Worm (Caenorhabditis elegans) whole organism, young adult: Measurements from ENCODE around the gene nspa-9.

Source experiments
- B0019.2 ChIP-seq: fragments of 200-800 bp; sonication (Bioruptor generic); conservative IDR thresholded peaks from 2 replicates; pipeline ENCODE4 v1.3.6; 2022; ENCODE audit warnings: missing genetic modification reagents, missing genetic modification characterization, missing compliant biosample characterization
- B0035.1 ChIP-seq: sonication (generic microtip); optimal IDR thresholded peaks from 2 replicates; lab custom pipeline; 2016; ENCODE audit warnings: missing genetic modification characterization, mild to moderate bottlenecking, missing compliant biosample characterization, missing genotype, missing genetic modification reagents
- B0261.1 ChIP-seq: sonication (generic microtip); optimal IDR thresholded peaks from 2 replicates; lab custom pipeline; 2016; ENCODE audit warnings: mild to moderate bottlenecking, missing genetic modification characterization, moderate library complexity, missing compliant biosample characterization
- B0336.3 ChIP-seq: fragments of 200-800 bp; sonication (Bioruptor generic); IDR thresholded peaks from 2 replicates; pipeline ENCODE4 v1.3.6; 2022; ENCODE audit warnings: missing genetic modification characterization, missing compliant biosample characterization
- C17E4.6 ChIP-seq: fragments of 200-800 bp; sonication (Bioruptor generic); IDR thresholded peaks from 2 replicates; pipeline ENCODE4 v1.3.6; 2022; ENCODE audit warnings: missing genetic modification reagents, missing genetic modification characterization, missing compliant biosample characterization
- D2030.7 ChIP-seq: fragments of 200-800 bp; sonication (Bioruptor generic); IDR thresholded peaks from 2 replicates; pipeline ENCODE4 v1.3.6; 2022; ENCODE audit warnings: missing genetic modification reagents, missing genetic modification characterization, missing compliant biosample characterization
- F33H1.4 ChIP-seq: fragments of 200-800 bp; sonication (Bioruptor generic); IDR thresholded peaks from 2 replicates; pipeline ENCODE4 v1.3.6; 2022; ENCODE audit warnings: missing genetic modification reagents, missing genetic modification characterization, missing compliant biosample characterization
- F39B2.1 ChIP-seq: fragments of 200-800 bp; sonication (Bioruptor generic); IDR thresholded peaks from 2 replicates; pipeline ENCODE4 v1.3.6; 2022; ENCODE audit warnings: missing genetic modification reagents, missing genetic modification characterization, missing compliant biosample characterization
- F52B5.7 ChIP-seq: sonication (generic microtip); optimal IDR thresholded peaks from 2 replicates; lab custom pipeline; 2016; ENCODE audit warnings: mild to moderate bottlenecking, missing genetic modification characterization, missing compliant biosample characterization
- Y67H2A.10 ChIP-seq: fragments of 200-800 bp; sonication (Bioruptor generic); conservative IDR thresholded peaks from 2 replicates; pipeline ENCODE4 v1.3.6; 2022; ENCODE audit warnings: missing genetic modification reagents, missing genetic modification characterization, missing compliant biosample characterization
- Y79H2A.3 ChIP-seq: fragments of 200-800 bp; sonication (Bioruptor generic); conservative IDR thresholded peaks from 2 replicates; pipeline ENCODE4 v1.3.6; 2022; ENCODE audit warnings: missing genetic modification reagents, missing genetic modification characterization, missing compliant biosample characterization
- ZK185.1 ChIP-seq: sonication (generic microtip); optimal IDR thresholded peaks from 2 replicates; lab custom pipeline; 2016; ENCODE audit warnings: mild to moderate bottlenecking, missing genetic modification characterization, missing compliant biosample characterization; ENCODE audit not compliant: poor library complexity, severe bottlenecking
- akir-1 ChIP-seq: fragments of 200-800 bp; sonication (Bioruptor generic); optimal IDR thresholded peaks from 2 replicates; lab custom pipeline; 2018; ENCODE audit warnings: mild to moderate bottlenecking, missing genetic modification characterization, moderate library complexity, missing compliant biosample characterization
- bed-1 ChIP-seq: fragments of 200-800 bp; sonication (Bioruptor generic); IDR thresholded peaks from 2 replicates; pipeline ENCODE4 v1.3.6; 2022; ENCODE audit warnings: missing genetic modification reagents, missing genetic modification characterization, missing compliant biosample characterization
- bed-2 ChIP-seq: fragments of 200-800 bp; sonication (Bioruptor generic); IDR thresholded peaks from 2 replicates; pipeline ENCODE4 v1.3.6; 2022; ENCODE audit warnings: missing genetic modification reagents, missing genetic modification characterization, missing compliant biosample characterization
- cebp-1 ChIP-seq, 2 experiments: fragments of 200-800 bp in 1 of 2; sonication (Bioruptor generic) in 1 of 2; sonication (generic microtip) in 1 of 2; IDR thresholded peaks in 1 of 2; optimal IDR thresholded peaks in 1 of 2; 2 replicates each; pipeline versions ENCODE4 v1.3.6 to Lab custom; 2017 to 2022; ENCODE audit warnings: missing compliant biosample characterization in 2 of 2, missing genetic modification characterization in 2 of 2, mild to moderate bottlenecking in 1 of 2, missing genetic modification reagents in 1 of 2, moderate library complexity in 1 of 2
- cebp-2 ChIP-seq: fragments of 200-800 bp; sonication (Bioruptor generic); IDR thresholded peaks from 2 replicates; pipeline ENCODE4 v1.3.6; 2022; ENCODE audit warnings: missing genetic modification characterization, missing compliant biosample characterization
- ceh-58 ChIP-seq: fragments of 200-800 bp; sonication (Bioruptor generic); IDR thresholded peaks from 2 replicates; pipeline ENCODE4 v1.3.6; 2022; ENCODE audit warnings: missing genetic modification characterization, missing compliant biosample characterization
- chd-7 ChIP-seq: sonication (generic microtip); optimal IDR thresholded peaks from 2 replicates; lab custom pipeline; 2016; ENCODE audit warnings: mild to moderate bottlenecking, missing genetic modification characterization, moderate library complexity, missing compliant biosample characterization
- die-1 ChIP-seq: sonication (generic microtip); optimal IDR thresholded peaks from 2 replicates; lab custom pipeline; 2016; ENCODE audit warnings: missing genotype, mild to moderate bottlenecking, missing genetic modification characterization, missing compliant biosample characterization
- dpl-1 ChIP-seq: fragments of 150-350 bp; optimal IDR thresholded peaks from 2 replicates; lab custom pipeline; 2014; ENCODE audit warnings: missing biosample characterization, missing genetic modification reagents, missing genetic modification characterization
- efl-1 ChIP-seq: fragments of 150-350 bp; optimal IDR thresholded peaks from 2 replicates; lab custom pipeline; 2014; ENCODE audit warnings: missing biosample characterization, missing genetic modification reagents, missing genetic modification characterization
- ets-4 ChIP-seq: fragments of 200-800 bp; sonication (Bioruptor generic); optimal IDR thresholded peaks from 2 replicates; lab custom pipeline; 2018; ENCODE audit warnings: mild to moderate bottlenecking, missing genetic modification characterization, missing compliant biosample characterization
- him-1 ChIP-seq: sonication (generic microtip); optimal IDR thresholded peaks from 2 replicates; lab custom pipeline; 2016; ENCODE audit warnings: missing genotype, missing genetic modification reagents, missing genetic modification characterization, missing compliant biosample characterization
- hlh-26 ChIP-seq: fragments of 200-800 bp; sonication (Bioruptor generic); conservative IDR thresholded peaks from 2 replicates; pipeline ENCODE4 v1.3.6; 2022; ENCODE audit warnings: missing genetic modification reagents, missing genetic modification characterization, missing compliant biosample characterization
- hmg-20 ChIP-seq: fragments of 200-800 bp; sonication (Bioruptor generic); IDR thresholded peaks from 2 replicates; pipeline ENCODE4 v1.3.6; 2022; ENCODE audit warnings: missing genetic modification reagents, missing genetic modification characterization, missing compliant biosample characterization
- lin-40 ChIP-seq: sonication (generic microtip); optimal IDR thresholded peaks from 2 replicates; lab custom pipeline; 2016; ENCODE audit warnings: missing genetic modification characterization, mild to moderate bottlenecking, missing compliant biosample characterization, missing genotype, missing genetic modification reagents
- madf-3 ChIP-seq: fragments of 200-800 bp; sonication (Bioruptor generic); IDR thresholded peaks from 2 replicates; pipeline ENCODE4 v1.3.6; 2022; ENCODE audit warnings: missing genetic modification reagents, missing genetic modification characterization, missing compliant biosample characterization
- madf-6 ChIP-seq: fragments of 200-800 bp; sonication (Bioruptor generic); IDR thresholded peaks from 2 replicates; pipeline ENCODE4 v1.3.6; 2022; ENCODE audit warnings: missing genetic modification reagents, missing genetic modification characterization, missing compliant biosample characterization
- mcd-1 ChIP-seq: fragments of 200-800 bp; sonication (Bioruptor generic); IDR thresholded peaks from 2 replicates; pipeline ENCODE4 v1.3.6; 2022; ENCODE audit warnings: missing genetic modification reagents, missing genetic modification characterization, missing compliant biosample characterization
- mes-4 ChIP-seq: sonication (generic microtip); optimal IDR thresholded peaks from 2 replicates; lab custom pipeline; 2016; ENCODE audit warnings: missing genotype, missing genetic modification characterization, missing compliant biosample characterization
- mxl-1 ChIP-seq: sonication (generic microtip); optimal IDR thresholded peaks from 2 replicates; lab custom pipeline; 2016; ENCODE audit warnings: missing genetic modification characterization, missing compliant biosample characterization
- nhr-120 ChIP-seq: fragments of 200-800 bp; sonication (Bioruptor generic); IDR thresholded peaks from 2 replicates; pipeline ENCODE4 v1.3.6; 2022; ENCODE audit warnings: missing genetic modification characterization, missing compliant biosample characterization
- nhr-90 ChIP-seq: sonication (generic microtip); optimal IDR thresholded peaks from 2 replicates; lab custom pipeline; 2016; ENCODE audit warnings: missing genotype, mild to moderate bottlenecking, missing genetic modification characterization, missing compliant biosample characterization
- rec-8 ChIP-seq, 2 experiments: sonication (generic microtip); optimal IDR thresholded peaks; 2 replicates each; lab custom pipeline; 2016; ENCODE audit warnings: mild to moderate bottlenecking in 2 of 2, missing genetic modification characterization in 2 of 2, missing genetic modification reagents in 2 of 2, missing genotype in 2 of 2, missing biosample characterization in 1 of 2, missing compliant biosample characterization in 1 of 2, moderate library complexity in 1 of 2
- sea-2 ChIP-seq: fragments of 200-800 bp; sonication (Bioruptor generic); IDR thresholded peaks from 2 replicates; pipeline ENCODE4 v1.3.6; 2022; ENCODE audit warnings: missing genetic modification characterization, missing compliant biosample characterization
- snpc-3.4 ChIP-seq: sonication (generic microtip); optimal IDR thresholded peaks from 2 replicates; lab custom pipeline; 2017; ENCODE audit warnings: missing genetic modification characterization, mild to moderate bottlenecking, missing compliant biosample characterization, antibody characterized with exemption, moderate library complexity, missing genotype, missing genetic modification reagents
- snpc-4 ChIP-seq, 5 experiments: fragments of 150-350 bp in 1 of 5; sonication (generic microtip) in 4 of 5; optimal IDR thresholded peaks; 2 replicates each; lab custom pipeline; 2014 to 2018; ENCODE audit warnings: missing genetic modification characterization in 5 of 5, missing biosample characterization in 3 of 5, antibody characterized with exemption in 2 of 5, mild to moderate bottlenecking in 2 of 5, missing compliant biosample characterization in 2 of 5, missing genotype in 2 of 5, moderate library complexity in 2 of 5, missing genetic modification reagents in 1 of 5
- tbp1 ChIP-seq: fragments of 200-800 bp; sonication (Bioruptor generic); optimal IDR thresholded peaks from 2 replicates; lab custom pipeline; 2018; ENCODE audit warnings: mild to moderate bottlenecking, missing genetic modification characterization, missing compliant biosample characterization
- tlf-1 ChIP-seq: fragments of 200-800 bp; sonication (Bioruptor generic); optimal IDR thresholded peaks from 2 replicates; lab custom pipeline; 2018; ENCODE audit warnings: mild to moderate bottlenecking, missing genetic modification characterization, missing compliant biosample characterization
- unc-62 ChIP-seq: fragments of 150-350 bp; optimal IDR thresholded peaks from 2 replicates; lab custom pipeline; 2014; ENCODE audit warnings: missing biosample characterization, missing genetic modification reagents, missing genetic modification characterization
- xnd-1 ChIP-seq: sonication (generic microtip); optimal IDR thresholded peaks from 2 replicates; lab custom pipeline; 2016; ENCODE audit warnings: missing genotype, missing genetic modification reagents, missing genetic modification characterization, missing compliant biosample characterization
- ztf-18 ChIP-seq: sonication (generic microtip); optimal IDR thresholded peaks from 2 replicates; lab custom pipeline; 2016; ENCODE audit warnings: missing genotype, mild to moderate bottlenecking, missing genetic modification characterization, missing compliant biosample characterization
- ztf-22 ChIP-seq: fragments of 200-800 bp; sonication (Bioruptor generic); optimal IDR thresholded peaks from 2 replicates; lab custom pipeline; 2018; ENCODE audit warnings: mild to moderate bottlenecking, missing genetic modification characterization, moderate library complexity, missing compliant biosample characterization
- ztf-28 ChIP-seq: fragments of 200-800 bp; sonication (Bioruptor generic); IDR thresholded peaks from 2 replicates; pipeline ENCODE4 v1.3.6; 2022; ENCODE audit warnings: missing genetic modification reagents, missing genetic modification characterization, missing compliant biosample characterization
- ztf-3 ChIP-seq: fragments of 200-800 bp; sonication (Bioruptor generic); optimal IDR thresholded peaks from 2 replicates; lab custom pipeline; 2018; ENCODE audit warnings: mild to moderate bottlenecking, missing genetic modification characterization, missing compliant biosample characterization

Gene nspa-9

DNA sequence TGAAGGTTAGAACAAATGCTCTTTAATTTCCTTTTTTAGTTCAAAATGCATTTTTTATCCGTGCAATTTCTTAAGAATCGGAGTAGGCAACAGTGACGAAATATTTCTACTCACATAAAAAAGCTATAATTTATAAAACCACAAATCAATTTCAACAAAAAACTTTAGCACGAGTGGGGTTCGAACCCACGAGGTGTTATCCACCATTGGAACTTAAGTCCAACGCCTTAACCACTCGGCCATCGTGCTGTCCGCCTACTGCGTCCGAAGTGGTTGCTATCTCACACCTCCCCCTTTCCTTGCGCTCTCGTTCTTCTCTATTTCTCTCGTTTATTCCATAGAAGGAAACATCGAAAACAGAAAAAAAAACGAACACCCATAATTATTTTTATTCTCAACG lies 18.8 kb downstream of the nspa-9 start (continued):
- TF ChIP-seq cebp-1 (GFP tag; IDR thresholded peaks at IDR 0.05; lab: Robert Waterston, UW) (peak; percentile 53; the same call in 1 of the 2 replicates), cebp-1 (tag; optimal IDR thresholded peaks at IDR 0.05; lab: Kevin White, UChicago) (no peak), mcd-1 (GFP tag; lab: Robert Waterston, UW) (peak; percentile 68), B0035.1 (tag; lab: Kevin White, UChicago) (peak; percentile 63), tlf-1 (GFP tag; lab: Kevin White, UChicago) (peak; percentile 60), B0336.3 (GFP tag; lab: Robert Waterston, UW) (no peak), tbp1 (peak; percentile 99), ztf-18 (tag; lab: Kevin White, UChicago) (peak; percentile 76), mes-4 (tag; lab: Kevin White, UChicago) (peak; percentile 88), nhr-90 (tag; lab: Kevin White, UChicago) (peak; percentile 90), madf-6 (GFP tag; lab: Robert Waterston, UW) (peak; percentile 73), ztf-28 (peak; percentile 89; the same call in 1 of the 2 replicates), B0019.2 (GFP tag; lab: Robert Waterston, UW) (peak; percentile 55; the same call in 1 of the 2 replicates), efl-1 (GFP tag; lab: Kevin White, UChicago) (no peak), snpc-3.4 (tag; lab: Kevin White, UChicago) (peak; percentile 77), him-1 (peak; percentile 96), F39B2.1 (0 out of 2 replicates have a peak, but pooled peaks have one; percentile 52), D2030.7 (GFP tag; lab: Robert Waterston, UW) (peak; percentile 76), F52B5.7 (peak; percentile 56), bed-2 (GFP tag; lab: Robert Waterston, UW) (peak; percentile 58; the same call in 1 of the 2 replicates), Y79H2A.3 (GFP tag; lab: Robert Waterston, UW) (0 out of 2 replicates have a peak, but pooled peaks have one; percentile 59), ztf-3 (peak; percentile 31), mxl-1 (peak; percentile 93), xnd-1 (tag; lab: Kevin White, UChicago) (no peak), madf-3 (GFP tag; lab: Robert Waterston, UW) (no peak), hmg-20 (GFP tag; lab: Robert Waterston, UW) (peak; percentile 67; the same call in 1 of the 2 replicates), lin-40 (tag; lab: Kevin White, UChicago) (peak; percentile 73), F33H1.4 (GFP tag; lab: Robert Waterston, UW) (no peak), ZK185.1 (peak; percentile 75), chd-7 (peak; percentile 81), cebp-2 (0 out of 2 replicates have a peak, but pooled peaks have one; percentile 87), Y67H2A.10 (GFP tag; lab: Robert Waterston, UW) (no peak), bed-1 (0 out of 2 replicates have a peak, but pooled peaks have one; percentile 48), sea-2 (peak; percentile 62; the same call in 1 of the 2 replicates), die-1 (tag; lab: Kevin White, UChicago) (peak; percentile 94), snpc-4 (GFP tag; optimal IDR thresholded peaks at IDR 0.05; lab: Kevin White, UChicago) (peak; percentile 82), snpc-4 (tag; optimal IDR thresholded peaks at IDR 0.05; lab: Kevin White, UChicago) (peak in 1 of 4 experiments; percentile 83), ceh-58 (GFP tag; lab: Robert Waterston, UW) (no peak), ztf-22 (GFP tag; lab: Kevin White, UChicago) (no peak), B0261.1 (tag; lab: Kevin White, UChicago) (peak; percentile 97), dpl-1 (GFP tag; lab: Kevin White, UChicago) (no peak), C17E4.6 (peak; percentile 75; the same call in 1 of the 2 replicates), ets-4 (no peak), nhr-120 (GFP tag; lab: Robert Waterston, UW) (0 out of 2 replicates have a peak, but pooled peaks have one; percentile 77), akir-1 (GFP tag; lab: Kevin White, UChicago) (no peak), hlh-26 (GFP tag; lab: Robert Waterston, UW) (no peak), unc-62 (GFP tag; lab: Kevin White, UChicago) (no peak), rec-8 (tag; optimal IDR thresholded peaks at IDR 0.05; lab: Kevin White, UChicago) (peak; percentile 85 to 92)
